Fruit fly (Drosophila melanogaster): ENCODE measurements around the gene CG10481.

dm6 chr2L:19849741-19850140 is 42.6 kb downstream of the CG10481 start:
- TF ChIP-seq psq (GFP tag; optimal IDR thresholded peaks at IDR 0.05) (no peak), sv (GFP tag; optimal IDR thresholded peaks at IDR 0.05) (no peak)

All from whole organism, wandering third instar larva.